Worm (Caenorhabditis elegans) whole organism, L3 larva: ENCODE data around the gene cwf-19L2.

Experiments used
- R02D3.7 ChIP-seq: fragments of 150-350 bp; optimal IDR thresholded peaks from 2 replicates; lab custom pipeline; 2014; ENCODE audit warnings: missing biosample characterization, missing genetic modification characterization
- ZK546.5 ChIP-seq: sonication (generic microtip); optimal IDR thresholded peaks from 2 replicates; lab custom pipeline; 2017; ENCODE audit warnings: missing biosample characterization, missing genetic modification characterization
- aly-2 ChIP-seq: fragments of 150-350 bp; optimal IDR thresholded peaks from 2 replicates; lab custom pipeline; 2014; ENCODE audit warnings: missing biosample characterization, missing genetic modification characterization
- ama-1 ChIP-seq: fragments of 150-350 bp; optimal IDR thresholded peaks from 2 replicates; lab custom pipeline; 2018
- ceh-28 ChIP-seq: fragments of 150-350 bp; optimal IDR thresholded peaks from 2 replicates; lab custom pipeline; 2014; ENCODE audit warnings: missing biosample characterization, missing genetic modification reagents, missing genetic modification characterization
- ceh-82 ChIP-seq: fragments of 150-350 bp; optimal IDR thresholded peaks from 2 replicates; lab custom pipeline; 2014; ENCODE audit warnings: missing biosample characterization, missing genetic modification characterization
- daf-12 ChIP-seq: fragments of 150-350 bp; optimal IDR thresholded peaks from 2 replicates; lab custom pipeline; 2014; ENCODE audit warnings: missing biosample characterization, missing genetic modification reagents, missing genetic modification characterization
- egl-27 ChIP-seq: sonication (generic microtip); optimal IDR thresholded peaks from 4 replicates; lab custom pipeline; 2017; ENCODE audit warnings: missing biosample characterization, missing genetic modification reagents, missing genetic modification characterization
- elt-1 ChIP-seq: fragments of 150-350 bp; optimal IDR thresholded peaks from 2 replicates; lab custom pipeline; 2014; ENCODE audit warnings: missing biosample characterization, missing genetic modification characterization
- elt-2 ChIP-seq: sonication (generic microtip); optimal IDR thresholded peaks from 2 replicates; lab custom pipeline; 2016; ENCODE audit warnings: missing genetic modification reagents, mild to moderate bottlenecking, missing genetic modification characterization, missing compliant biosample characterization
- fkh-10 ChIP-seq: sonication (generic microtip); optimal IDR thresholded peaks from 2 replicates; lab custom pipeline; 2017; ENCODE audit warnings: missing biosample characterization, missing genetic modification reagents, missing genetic modification characterization
- fkh-2 ChIP-seq: fragments of 150-350 bp; optimal IDR thresholded peaks from 2 replicates; lab custom pipeline; 2014; ENCODE audit warnings: missing biosample characterization, missing genetic modification reagents, missing genetic modification characterization
- hmg-11 ChIP-seq: sonication (generic microtip); optimal IDR thresholded peaks from 2 replicates; lab custom pipeline; 2016; ENCODE audit warnings: missing genetic modification characterization, missing compliant biosample characterization
- jun-1 ChIP-seq: fragments of 150-350 bp; optimal IDR thresholded peaks from 2 replicates; lab custom pipeline; 2014; ENCODE audit warnings: missing biosample characterization, missing genetic modification reagents, missing genetic modification characterization
- lin-39 ChIP-seq: fragments of 150-350 bp; optimal IDR thresholded peaks from 2 replicates; lab custom pipeline; 2018; ENCODE audit warnings: missing biosample characterization, missing genetic modification reagents, missing genetic modification characterization
- lsy-12 ChIP-seq: sonication (generic microtip); optimal IDR thresholded peaks from 2 replicates; lab custom pipeline; 2016; ENCODE audit warnings: mild to moderate bottlenecking, missing genetic modification characterization, missing compliant biosample characterization
- mml-1 ChIP-seq: fragments of 150-350 bp; sonication (generic microtip); optimal IDR thresholded peaks from 3 replicates; lab custom pipeline; 2014; ENCODE audit warnings: missing biosample characterization, missing genetic modification characterization
- nhr-11 ChIP-seq: fragments of 150-350 bp; optimal IDR thresholded peaks from 2 replicates; lab custom pipeline; 2014; ENCODE audit warnings: missing biosample characterization, missing genetic modification characterization
- nhr-12 ChIP-seq: fragments of 150-350 bp; optimal IDR thresholded peaks from 2 replicates; lab custom pipeline; 2014; ENCODE audit warnings: missing biosample characterization, missing genetic modification characterization
- nhr-23 ChIP-seq: fragments of 150-350 bp; optimal IDR thresholded peaks from 2 replicates; lab custom pipeline; 2014; ENCODE audit warnings: missing biosample characterization, missing genetic modification reagents, missing genetic modification characterization
- nhr-25 ChIP-seq: sonication (generic microtip); optimal IDR thresholded peaks from 2 replicates; lab custom pipeline; 2017; ENCODE audit warnings: missing biosample characterization, missing genetic modification characterization
- nhr-76 ChIP-seq: fragments of 150-350 bp; sonication (generic microtip); optimal IDR thresholded peaks from 5 replicates; lab custom pipeline; 2014; ENCODE audit warnings: missing biosample characterization, missing genetic modification characterization
- pha-4 ChIP-seq: fragments of 150-350 bp; optimal IDR thresholded peaks from 2 replicates; lab custom pipeline; 2014; ENCODE audit warnings: missing biosample characterization, missing genetic modification reagents, missing genetic modification characterization
- pqm-1 ChIP-seq: fragments of 150-350 bp; optimal IDR thresholded peaks from 2 replicates; lab custom pipeline; 2017; ENCODE audit warnings: missing biosample characterization, missing genetic modification characterization, inconsistent platforms
- sea-2 ChIP-seq: fragments of 150-350 bp; sonication (generic microtip); optimal IDR thresholded peaks from 4 replicates; lab custom pipeline; 2014; ENCODE audit warnings: missing biosample characterization, missing genetic modification reagents, missing genetic modification characterization
- skn-1 ChIP-seq: fragments of 150-350 bp; optimal IDR thresholded peaks from 2 replicates; lab custom pipeline; 2014; ENCODE audit warnings: missing biosample characterization, missing genetic modification characterization
- tbx-2 ChIP-seq: sonication (generic microtip); optimal IDR thresholded peaks from 2 replicates; lab custom pipeline; 2016; ENCODE audit warnings: mild to moderate bottlenecking, missing genetic modification characterization, missing compliant biosample characterization
- ztf-4 ChIP-seq: fragments of 150-350 bp; optimal IDR thresholded peaks from 2 replicates; lab custom pipeline; 2014; ENCODE audit warnings: missing biosample characterization, missing genetic modification characterization

Gene cwf-19L2

ce11 chrIII:7314927-7315547, 21.6 kb downstream of the cwf-19L2 start, which contains the start of gene nspg-6:
Gene nspg-6, minus strand, starts transcription at chrIII:7314977.
- TF ChIP-seq mml-1 (tag; lab: Kevin White, UChicago) (no peak), elt-2 (tag; lab: Kevin White, UChicago) (peak; percentile 81), pha-4 (tag; lab: Kevin White, UChicago) (no peak), pqm-1 (tag; lab: Kevin White, UChicago) (peak; percentile 48)

ce11 chrIII:7317354-7317753, 23.9 kb downstream of the cwf-19L2 start:
- peak; percentile 32 for TF ChIP-seq elt-2 (tag; lab: Kevin White, UChicago)
- TF ChIP-seq R02D3.7 (tag; lab: Kevin White, UChicago) = no peak
- TF ChIP-seq egl-27 (tag; lab: Kevin White, UChicago) = no peak
- no peak for TF ChIP-seq daf-12
- no peak for TF ChIP-seq fkh-10 (GFP tag; lab: Kevin White, UChicago)
- TF ChIP-seq pha-4 (tag; lab: Kevin White, UChicago) = peak; percentile 74

ce11 chrIII:7319390-7319789, 26.0 kb downstream of the cwf-19L2 start, which contains the start of gene F56C9.8:
Gene F56C9.8, minus strand, starts transcription at chrIII:7319509.
- TF ChIP-seq nhr-76 = no peak
- peak; percentile 77 for TF ChIP-seq pha-4 (tag; lab: Kevin White, UChicago)
- peak; percentile 69 for TF ChIP-seq pqm-1 (tag; lab: Kevin White, UChicago)
- peak; percentile 18 for TF ChIP-seq elt-2 (tag; lab: Kevin White, UChicago)
- TF ChIP-seq tbx-2 (tag; lab: Kevin White, UChicago) = no peak
- no peak for TF ChIP-seq nhr-12 (tag; lab: Kevin White, UChicago)
- TF ChIP-seq ceh-28 (tag; lab: Kevin White, UChicago) = no peak
- no peak for TF ChIP-seq sea-2 (GFP tag; lab: Kevin White, UChicago)
- no peak for TF ChIP-seq lin-39 (tag; lab: Kevin White, UChicago)
- TF ChIP-seq, all 47 proteins: peak for 3

ce11 chrIII:7322018-7322417, 28.6 kb downstream of the cwf-19L2 start:
- no peak for TF ChIP-seq ZK546.5 (tag; lab: Kevin White, UChicago)
- TF ChIP-seq nhr-11 (tag; lab: Kevin White, UChicago) = no peak
- no peak for TF ChIP-seq tbx-2 (tag; lab: Kevin White, UChicago)
- TF ChIP-seq ama-1 (lab: Kevin White, UChicago) = no peak
- peak; percentile 99 for TF ChIP-seq pha-4 (tag; lab: Kevin White, UChicago)
- no peak for TF ChIP-seq elt-1 (tag; lab: Kevin White, UChicago)
- TF ChIP-seq elt-2 (tag; lab: Kevin White, UChicago) = peak; percentile 55
- TF ChIP-seq nhr-25 = no peak
- no peak for TF ChIP-seq ceh-82 (tag; lab: Kevin White, UChicago)
- peak; percentile 34 for TF ChIP-seq pqm-1 (tag; lab: Kevin White, UChicago)
- TF ChIP-seq mml-1 (tag; lab: Kevin White, UChicago) = no peak
- TF ChIP-seq nhr-12 (tag; lab: Kevin White, UChicago) = no peak
- TF ChIP-seq R02D3.7 (tag; lab: Kevin White, UChicago) = no peak
- no peak for TF ChIP-seq sea-2 (GFP tag; lab: Kevin White, UChicago)
- no peak for TF ChIP-seq lsy-12 (tag; lab: Kevin White, UChicago)
- TF ChIP-seq egl-27 (tag; lab: Kevin White, UChicago) = no peak

ce11 chrIII:7323331-7323730, 29.9 kb downstream of the cwf-19L2 start:
- peak; percentile 69 for TF ChIP-seq elt-2 (tag; lab: Kevin White, UChicago)
- no peak for TF ChIP-seq ama-1 (lab: Kevin White, UChicago)
- peak; percentile 1 for TF ChIP-seq pqm-1 (tag; lab: Kevin White, UChicago)

ce11 chrIII:7329155-7329732, 35.8 kb downstream of the cwf-19L2 start, which contains the start of gene lab-2:
Gene lab-2, minus strand, starts transcription at chrIII:7329607.
- TF ChIP-seq nhr-12 (tag; lab: Kevin White, UChicago) = no peak
- peak; percentile 13 for TF ChIP-seq jun-1 (tag; lab: Kevin White, UChicago)
- peak; percentile 79 for TF ChIP-seq ama-1 (lab: Kevin White, UChicago)
- TF ChIP-seq aly-2 (tag; lab: Kevin White, UChicago) = peak; percentile 15
- peak; percentile 20 for TF ChIP-seq elt-2 (tag; lab: Kevin White, UChicago)
- no peak for TF ChIP-seq fkh-2 (tag; lab: Kevin White, UChicago)
- TF ChIP-seq hmg-11 (tag; lab: Kevin White, UChicago) = no peak
- TF ChIP-seq nhr-23 (tag; lab: Kevin White, UChicago) = no peak
- peak; percentile 33 for TF ChIP-seq nhr-25
- TF ChIP-seq pha-4 (tag; lab: Kevin White, UChicago) = no peak
- peak; percentile 4 for TF ChIP-seq ztf-4
- no peak for TF ChIP-seq ceh-82 (tag; lab: Kevin White, UChicago)
- TF ChIP-seq elt-1 (tag; lab: Kevin White, UChicago) = no peak
- TF ChIP-seq lsy-12 (tag; lab: Kevin White, UChicago) = peak; percentile 66
- TF ChIP-seq R02D3.7 (tag; lab: Kevin White, UChicago) = no peak
- no peak for TF ChIP-seq skn-1 (tag; lab: Kevin White, UChicago)
- no peak for TF ChIP-seq pqm-1 (tag; lab: Kevin White, UChicago)
